Worm (Caenorhabditis elegans) whole organism, L3 larva: Measurements from ENCODE around the gene cpr-3.
A peak's percentile ranks its signal among the peaks of the same experiment; 100 is the strongest.

ENCODE experiments used
- ZK546.5 ChIP-seq: sonication (generic microtip); optimal IDR thresholded peaks from 2 replicates; lab custom pipeline; 2017; ENCODE audit warnings: missing biosample characterization, missing genetic modification characterization
- aly-2 ChIP-seq: fragments of 150-350 bp; optimal IDR thresholded peaks from 2 replicates; lab custom pipeline; 2014; ENCODE audit warnings: missing biosample characterization, missing genetic modification characterization
- ama-1 ChIP-seq: fragments of 150-350 bp; optimal IDR thresholded peaks from 2 replicates; lab custom pipeline; 2018
- ceh-16 ChIP-seq: sonication (generic microtip); optimal IDR thresholded peaks from 2 replicates; lab custom pipeline; 2017; ENCODE audit warnings: missing biosample characterization, missing genetic modification characterization
- ceh-28 ChIP-seq: fragments of 150-350 bp; optimal IDR thresholded peaks from 2 replicates; lab custom pipeline; 2014; ENCODE audit warnings: missing biosample characterization, missing genetic modification reagents, missing genetic modification characterization
- ceh-82 ChIP-seq: fragments of 150-350 bp; optimal IDR thresholded peaks from 2 replicates; lab custom pipeline; 2014; ENCODE audit warnings: missing biosample characterization, missing genetic modification characterization
- daf-12 ChIP-seq: fragments of 150-350 bp; optimal IDR thresholded peaks from 2 replicates; lab custom pipeline; 2014; ENCODE audit warnings: missing biosample characterization, missing genetic modification reagents, missing genetic modification characterization
- egl-27 ChIP-seq: sonication (generic microtip); optimal IDR thresholded peaks from 4 replicates; lab custom pipeline; 2017; ENCODE audit warnings: missing biosample characterization, missing genetic modification reagents, missing genetic modification characterization
- egl-5 ChIP-seq: fragments of 150-350 bp; optimal IDR thresholded peaks from 2 replicates; lab custom pipeline; 2017; ENCODE audit warnings: missing biosample characterization, missing genetic modification reagents, missing genetic modification characterization, inconsistent platforms
- elt-1 ChIP-seq: fragments of 150-350 bp; optimal IDR thresholded peaks from 2 replicates; lab custom pipeline; 2014; ENCODE audit warnings: missing biosample characterization, missing genetic modification characterization
- elt-2 ChIP-seq: sonication (generic microtip); optimal IDR thresholded peaks from 2 replicates; lab custom pipeline; 2016; ENCODE audit warnings: missing genetic modification reagents, mild to moderate bottlenecking, missing genetic modification characterization, missing compliant biosample characterization
- elt-3 ChIP-seq, 3 experiments: fragments of 150-350 bp in 1 of 3; sonication (generic microtip) in 2 of 3; optimal IDR thresholded peaks; 2 replicates in 2 of 3; 4 replicates in 1 of 3; lab custom pipeline; 2014 to 2017; ENCODE audit warnings: missing biosample characterization in 3 of 3, missing genetic modification characterization in 3 of 3
- eor-1 ChIP-seq, 2 experiments: fragments of 150-350 bp; optimal IDR thresholded peaks; 2 replicates each; lab custom pipeline; 2014 to 2018; ENCODE audit warnings: missing biosample characterization in 2 of 2, missing genetic modification characterization in 2 of 2
- fkh-10 ChIP-seq: sonication (generic microtip); optimal IDR thresholded peaks from 2 replicates; lab custom pipeline; 2017; ENCODE audit warnings: missing biosample characterization, missing genetic modification reagents, missing genetic modification characterization
- fkh-2 ChIP-seq: fragments of 150-350 bp; optimal IDR thresholded peaks from 2 replicates; lab custom pipeline; 2014; ENCODE audit warnings: missing biosample characterization, missing genetic modification reagents, missing genetic modification characterization
- fos-1 ChIP-seq: fragments of 150-350 bp; optimal IDR thresholded peaks from 2 replicates; lab custom pipeline; 2014; ENCODE audit warnings: missing biosample characterization, missing genetic modification characterization
- hmg-11 ChIP-seq: sonication (generic microtip); optimal IDR thresholded peaks from 2 replicates; lab custom pipeline; 2016; ENCODE audit warnings: missing genetic modification characterization, missing compliant biosample characterization
- jun-1 ChIP-seq: fragments of 150-350 bp; optimal IDR thresholded peaks from 2 replicates; lab custom pipeline; 2014; ENCODE audit warnings: missing biosample characterization, missing genetic modification reagents, missing genetic modification characterization
- lsy-12 ChIP-seq: sonication (generic microtip); optimal IDR thresholded peaks from 2 replicates; lab custom pipeline; 2016; ENCODE audit warnings: mild to moderate bottlenecking, missing genetic modification characterization, missing compliant biosample characterization
- mdl-1 ChIP-seq: fragments of 150-350 bp; optimal IDR thresholded peaks from 2 replicates; lab custom pipeline; 2014; ENCODE audit warnings: missing biosample characterization, missing genetic modification characterization
- nhr-12 ChIP-seq: fragments of 150-350 bp; optimal IDR thresholded peaks from 2 replicates; lab custom pipeline; 2014; ENCODE audit warnings: missing biosample characterization, missing genetic modification characterization
- nhr-23 ChIP-seq: fragments of 150-350 bp; optimal IDR thresholded peaks from 2 replicates; lab custom pipeline; 2014; ENCODE audit warnings: missing biosample characterization, missing genetic modification reagents, missing genetic modification characterization
- nhr-237 ChIP-seq: fragments of 150-350 bp; optimal IDR thresholded peaks from 2 replicates; lab custom pipeline; 2014; ENCODE audit warnings: missing biosample characterization, missing genetic modification characterization
- nhr-25 ChIP-seq: sonication (generic microtip); optimal IDR thresholded peaks from 2 replicates; lab custom pipeline; 2017; ENCODE audit warnings: missing biosample characterization, missing genetic modification characterization
- nhr-28 ChIP-seq: fragments of 150-350 bp; optimal IDR thresholded peaks from 2 replicates; lab custom pipeline; 2014; ENCODE audit warnings: missing biosample characterization, missing genetic modification characterization
- nhr-43 ChIP-seq: sonication (generic microtip); optimal IDR thresholded peaks from 2 replicates; lab custom pipeline; 2016; ENCODE audit warnings: mild to moderate bottlenecking, missing genetic modification characterization, missing compliant biosample characterization; ENCODE audit not compliant: poor library complexity, severe bottlenecking
- nhr-77 ChIP-seq: fragments of 150-350 bp; optimal IDR thresholded peaks from 2 replicates; lab custom pipeline; 2014; ENCODE audit warnings: missing biosample characterization, missing genetic modification characterization
- pha-4 ChIP-seq: fragments of 150-350 bp; optimal IDR thresholded peaks from 2 replicates; lab custom pipeline; 2014; ENCODE audit warnings: missing biosample characterization, missing genetic modification reagents, missing genetic modification characterization
- pqm-1 ChIP-seq: fragments of 150-350 bp; optimal IDR thresholded peaks from 2 replicates; lab custom pipeline; 2017; ENCODE audit warnings: missing biosample characterization, missing genetic modification characterization, inconsistent platforms
- sea-2 ChIP-seq: fragments of 150-350 bp; sonication (generic microtip); optimal IDR thresholded peaks from 4 replicates; lab custom pipeline; 2014; ENCODE audit warnings: missing biosample characterization, missing genetic modification reagents, missing genetic modification characterization
- skn-1 ChIP-seq: fragments of 150-350 bp; optimal IDR thresholded peaks from 2 replicates; lab custom pipeline; 2014; ENCODE audit warnings: missing biosample characterization, missing genetic modification characterization
- snpc-4 ChIP-seq: fragments of 150-350 bp; optimal IDR thresholded peaks from 2 replicates; lab custom pipeline; 2014; ENCODE audit warnings: missing biosample characterization, missing genetic modification characterization
- tbx-2 ChIP-seq: sonication (generic microtip); optimal IDR thresholded peaks from 2 replicates; lab custom pipeline; 2016; ENCODE audit warnings: mild to moderate bottlenecking, missing genetic modification characterization, missing compliant biosample characterization
- unc-39 ChIP-seq: sonication (generic microtip); optimal IDR thresholded peaks from 4 replicates; lab custom pipeline; 2017; ENCODE audit warnings: missing biosample characterization, missing genetic modification characterization
- unc-62 ChIP-seq: fragments of 150-350 bp; sonication (generic microtip); optimal IDR thresholded peaks from 4 replicates; lab custom pipeline; 2014; ENCODE audit warnings: missing biosample characterization, missing genetic modification reagents, missing genetic modification characterization
- zag-1 ChIP-seq: fragments of 150-350 bp; optimal IDR thresholded peaks from 2 replicates; lab custom pipeline; 2014; ENCODE audit warnings: missing biosample characterization, missing genetic modification characterization
- ztf-11 ChIP-seq: fragments of 150-350 bp; optimal IDR thresholded peaks from 2 replicates; lab custom pipeline; 2014; ENCODE audit warnings: missing biosample characterization, missing genetic modification characterization
- ztf-4 ChIP-seq: fragments of 150-350 bp; optimal IDR thresholded peaks from 2 replicates; lab custom pipeline; 2014; ENCODE audit warnings: missing biosample characterization, missing genetic modification characterization

The cpr-3 gene

DNA sequence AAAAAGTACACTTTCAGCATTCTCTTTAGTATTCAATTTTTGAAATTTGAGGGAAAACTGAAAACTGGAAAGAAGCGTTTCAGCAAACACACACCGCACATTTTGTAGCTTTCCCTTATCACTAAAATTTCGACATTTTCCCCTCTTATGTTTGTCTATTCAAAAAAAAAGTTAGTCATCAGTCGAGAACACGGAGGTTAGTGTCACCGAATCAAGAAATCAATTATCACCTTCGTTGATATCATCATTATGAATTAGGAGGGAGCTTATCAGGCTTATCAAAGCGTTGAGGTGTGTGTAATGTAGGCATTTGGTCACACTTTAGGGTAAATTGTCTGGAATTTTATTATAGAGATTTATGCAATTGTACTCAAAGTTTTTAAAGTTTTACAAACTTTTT lies at the start of gene cpr-3:
Gene cpr-3, minus strand, starts transcription at position 104 of the 400 bp plus-strand sequence.
- peak; percentile 65 for TF ChIP-seq pha-4 (tag; lab: Kevin White, UChicago)
- peak; percentile 99 for TF ChIP-seq pqm-1 (tag; lab: Kevin White, UChicago)
- TF ChIP-seq nhr-237 (tag; lab: Kevin White, UChicago) = no peak
- TF ChIP-seq fos-1 (tag; lab: Kevin White, UChicago) = peak; percentile 52
- TF ChIP-seq jun-1 (tag; lab: Kevin White, UChicago) = peak; percentile 94
- TF ChIP-seq ceh-28 (tag; lab: Kevin White, UChicago) = no peak
- peak; percentile 99 for TF ChIP-seq elt-2 (tag; lab: Kevin White, UChicago)
- peak; percentile 81 for TF ChIP-seq skn-1 (tag; lab: Kevin White, UChicago)

DNA sequence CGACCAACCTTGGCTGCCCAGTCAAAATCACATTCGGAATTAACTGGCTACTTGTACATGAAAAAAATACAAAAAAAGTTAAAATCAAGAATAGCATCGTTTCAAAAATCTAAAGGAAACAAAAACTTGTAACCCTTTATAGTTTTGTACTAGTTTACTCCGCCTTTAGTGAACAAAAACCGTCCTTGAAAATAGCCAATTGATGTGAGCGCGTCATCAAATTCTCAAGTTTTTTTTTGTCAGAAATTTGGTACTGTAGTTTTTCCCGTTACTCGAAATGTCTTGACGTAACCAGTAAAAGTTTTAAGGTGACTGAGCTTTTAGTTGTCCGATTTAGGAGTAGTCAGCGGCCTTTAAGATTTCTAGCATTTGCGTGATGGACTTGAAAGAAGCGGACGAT lies 48.8 kb upstream of the cpr-3 start, which contains the start of gene C29F3.3:
Gene C29F3.3, minus strand, starts transcription at position 101 of the 400 bp plus-strand sequence.
- no peak for TF ChIP-seq egl-27 (tag; lab: Kevin White, UChicago)
- TF ChIP-seq jun-1 (tag; lab: Kevin White, UChicago) = no peak
- no peak for TF ChIP-seq ztf-4
- TF ChIP-seq pqm-1 (tag; lab: Kevin White, UChicago) = no peak
- no peak for TF ChIP-seq daf-12
- TF ChIP-seq tbx-2 (tag; lab: Kevin White, UChicago) = no peak
- TF ChIP-seq fkh-10 (GFP tag; lab: Kevin White, UChicago) = no peak
- no peak for TF ChIP-seq nhr-43 (tag; lab: Kevin White, UChicago)
- no peak for TF ChIP-seq unc-39 (tag; lab: Kevin White, UChicago)
- no peak for TF ChIP-seq ceh-16 (tag; lab: Kevin White, UChicago)
- no peak for TF ChIP-seq ZK546.5 (tag; lab: Kevin White, UChicago)
- TF ChIP-seq elt-3 (tag; optimal IDR thresholded peaks at IDR 0.05; lab: Kevin White, UChicago) = no peak
- no peak for TF ChIP-seq fkh-2 (tag; lab: Kevin White, UChicago)
- TF ChIP-seq nhr-12 (tag; lab: Kevin White, UChicago) = no peak
- TF ChIP-seq nhr-23 = no peak
- TF ChIP-seq elt-1 (tag; lab: Kevin White, UChicago) = no peak
- no peak for TF ChIP-seq nhr-28 (tag; lab: Kevin White, UChicago)
- TF ChIP-seq lsy-12 = no peak

DNA sequence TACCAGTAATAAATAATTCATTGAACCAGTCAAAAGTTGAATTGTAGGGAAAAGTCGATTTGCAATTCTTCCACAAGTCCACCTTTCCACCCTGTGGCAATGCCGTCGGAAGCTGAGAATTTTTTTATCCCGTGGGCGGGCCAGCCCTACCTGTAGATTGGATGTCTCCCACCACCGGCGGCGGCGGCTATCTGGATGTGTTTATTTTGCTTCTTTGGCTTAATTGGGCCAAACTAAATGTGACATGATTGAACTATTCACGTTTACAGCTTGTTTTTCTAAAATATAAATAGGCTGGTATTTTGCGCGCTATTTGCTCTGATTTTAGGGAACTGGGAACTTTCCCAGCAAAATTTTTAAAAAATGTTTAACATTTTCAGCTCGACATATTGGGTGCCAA lies 46.0 kb upstream of the cpr-3 start, which contains the start of gene wrt-8:
Gene wrt-8, minus strand, starts transcription at position 101 of the 400 bp plus-strand sequence.
- TF ChIP-seq snpc-4 (tag; lab: Kevin White, UChicago) (no peak), unc-39 (tag; lab: Kevin White, UChicago) (no peak)
- TF ChIP-seq, all 47 proteins: peak for 0

DNA sequence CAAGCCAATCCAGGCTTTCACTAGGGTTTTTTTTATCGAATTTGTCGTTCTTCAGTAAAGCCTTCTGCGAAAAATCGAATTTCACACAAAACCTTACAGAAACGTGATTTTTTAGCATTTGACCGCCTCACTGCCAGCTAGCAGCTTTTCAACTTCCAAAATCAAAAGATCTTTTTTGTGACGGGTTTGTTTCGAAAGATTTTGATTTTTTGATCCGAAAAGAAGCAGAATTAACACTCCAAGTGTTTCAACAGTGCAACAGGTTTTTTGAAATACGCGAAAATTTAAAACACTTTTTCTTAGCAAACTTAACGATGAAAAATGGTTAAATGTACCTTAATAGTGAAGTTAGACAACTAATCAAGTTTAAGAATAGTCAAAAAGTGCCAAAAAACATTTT lies 42.9 kb upstream of the cpr-3 start, which contains the start of gene clec-229:
Gene clec-229, minus strand, starts transcription at position 101 of the 400 bp plus-strand sequence.
- TF ChIP-seq hmg-11 (tag; lab: Kevin White, UChicago) = no peak
- no peak for TF ChIP-seq pqm-1 (tag; lab: Kevin White, UChicago)
- TF ChIP-seq egl-5 (tag; lab: Kevin White, UChicago) = no peak
- no peak for TF ChIP-seq nhr-77
- no peak for TF ChIP-seq unc-39 (tag; lab: Kevin White, UChicago)
- TF ChIP-seq ama-1 (lab: Kevin White, UChicago) = no peak
- no peak for TF ChIP-seq nhr-25 (tag; lab: Kevin White, UChicago)
- no peak for TF ChIP-seq unc-62 (GFP tag; lab: Kevin White, UChicago)
- no peak for TF ChIP-seq aly-2 (tag; lab: Kevin White, UChicago)
- TF ChIP-seq mdl-1 = no peak
- TF ChIP-seq ceh-82 = no peak
- TF ChIP-seq ztf-4 = no peak
- TF ChIP-seq pha-4 (tag; lab: Kevin White, UChicago) = no peak
- no peak for TF ChIP-seq zag-1 (tag; lab: Kevin White, UChicago)
- no peak for TF ChIP-seq elt-2 (tag; lab: Kevin White, UChicago)
- no peak for TF ChIP-seq ceh-16 (tag; lab: Kevin White, UChicago)
- TF ChIP-seq nhr-28 (tag; lab: Kevin White, UChicago) = no peak
- no peak for TF ChIP-seq ZK546.5 (tag; lab: Kevin White, UChicago)

DNA sequence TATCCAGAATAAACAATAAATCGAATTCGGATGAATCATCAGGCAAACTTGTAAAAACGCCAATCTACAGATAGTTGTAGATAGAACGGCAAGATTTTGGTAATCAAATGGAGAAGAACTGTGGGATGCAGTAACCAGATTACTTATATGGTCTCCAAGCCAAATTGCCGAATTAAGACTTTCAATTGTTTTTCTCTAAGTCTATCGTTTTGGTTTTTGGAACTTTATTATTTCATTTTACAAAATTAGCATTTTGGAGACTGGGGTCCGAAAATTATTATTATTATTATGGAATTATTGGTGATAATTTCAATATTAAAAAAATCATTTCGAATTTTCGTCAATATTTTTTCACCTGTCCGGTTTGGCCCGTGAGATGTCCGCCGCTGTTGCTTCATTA lies 40.9 kb upstream of the cpr-3 start, which contains the start of gene clec-228:
Gene clec-228, minus strand, starts transcription at position 101 of the 400 bp plus-strand sequence.
- TF ChIP-seq nhr-12 (tag; lab: Kevin White, UChicago) (no peak), elt-1 (tag; lab: Kevin White, UChicago) (no peak), eor-1 (tag; optimal IDR thresholded peaks at IDR 0.05; lab: Kevin White, UChicago) (no peak), fos-1 (tag; lab: Kevin White, UChicago) (no peak), nhr-43 (tag; lab: Kevin White, UChicago) (no peak), fkh-10 (GFP tag; lab: Kevin White, UChicago) (no peak), unc-62 (GFP tag; lab: Kevin White, UChicago) (no peak), ceh-28 (tag; lab: Kevin White, UChicago) (no peak), snpc-4 (tag; lab: Kevin White, UChicago) (no peak), tbx-2 (tag; lab: Kevin White, UChicago) (no peak), ceh-16 (tag; lab: Kevin White, UChicago) (no peak), ztf-4 (no peak), hmg-11 (tag; lab: Kevin White, UChicago) (no peak), ztf-11 (tag; lab: Kevin White, UChicago) (no peak), sea-2 (GFP tag; lab: Kevin White, UChicago) (no peak), ZK546.5 (tag; lab: Kevin White, UChicago) (no peak)
